Fruit fly (Drosophila melanogaster): Measurements from ENCODE around the gene CG12171.

CG12171 gene

DNA sequence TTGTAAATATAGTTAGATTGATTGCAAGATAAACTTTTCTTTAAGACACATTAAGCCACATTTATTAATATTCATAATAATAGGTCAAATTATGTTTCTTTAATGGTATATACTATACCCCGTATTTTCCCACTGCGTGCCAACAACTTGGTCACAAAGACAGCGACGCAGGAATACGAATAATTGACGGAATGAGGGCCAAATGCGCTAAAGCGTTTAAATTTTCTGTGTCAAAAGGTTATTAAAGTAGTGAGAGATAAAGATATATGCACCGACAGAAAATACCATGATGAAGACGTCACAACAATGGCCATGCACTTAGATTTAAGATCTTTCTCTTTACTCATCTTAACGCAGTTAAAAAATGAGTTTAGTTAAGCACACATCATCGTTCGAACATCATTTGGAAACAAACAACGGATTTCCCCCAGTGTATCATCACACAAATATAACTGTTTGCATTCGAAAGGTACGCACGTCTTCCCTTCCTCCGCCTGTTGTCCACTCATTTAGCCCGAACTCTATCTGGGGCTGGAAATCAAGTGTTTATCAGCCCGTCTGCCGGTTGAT is 13.0 kb upstream of the CG12171 start:
- TF ChIP-seq Vsx2 (GFP tag; optimal IDR thresholded peaks at IDR 0.05; ENCODE audit: partially characterized antibody) (no peak), fru (GFP tag; optimal IDR thresholded peaks at IDR 0.05) (peak; percentile 67), jim (GFP tag; optimal IDR thresholded peaks at IDR 0.05) (no peak), h (GFP tag; optimal IDR thresholded peaks at IDR 0.05) (peak; percentile 71), brk (GFP tag; optimal IDR thresholded peaks at IDR 0.05) (no peak), foxo (GFP tag; optimal IDR thresholded peaks at IDR 0.05) (peak in 1 of 2 experiments; percentile 68), Hr78 (GFP tag; optimal IDR thresholded peaks at IDR 0.05) (no peak), Hr83 (GFP tag; optimal IDR thresholded peaks at IDR 0.05; ENCODE audit: poor library complexity, severe bottlenecking) (peak; percentile 60), usp (GFP tag; optimal IDR thresholded peaks at IDR 0.05) (no peak), Hnf4 (GFP tag; optimal IDR thresholded peaks at IDR 0.05) (peak; percentile 22), sv (GFP tag; optimal IDR thresholded peaks at IDR 0.05) (peak; percentile 60), lola (GFP tag; optimal IDR thresholded peaks at IDR 0.05) (no peak), rgr (GFP tag; optimal IDR thresholded peaks at IDR 0.05) (peak; percentile 72), dmrt93B (GFP tag; optimal IDR thresholded peaks at IDR 0.05) (peak; percentile 41), Dif (GFP tag; optimal IDR thresholded peaks at IDR 0.05; ENCODE audit: partially characterized antibody) (no peak), ey (GFP tag; optimal IDR thresholded peaks at IDR 0.05) (peak; percentile 67), Sp1 (GFP tag; optimal IDR thresholded peaks at IDR 0.05) (peak; percentile 50), woc (GFP tag; optimal IDR thresholded peaks at IDR 0.05) (peak; percentile 32), OdsH (GFP tag; optimal IDR thresholded peaks at IDR 0.05) (peak; percentile 59), psq (GFP tag; optimal IDR thresholded peaks at IDR 0.05) (peak; percentile 58), Mio (GFP tag; optimal IDR thresholded peaks at IDR 0.05) (peak; percentile 3), br (GFP tag; optimal IDR thresholded peaks at IDR 0.05) (peak; percentile 8), HLH106 (tag; optimal IDR thresholded peaks at IDR 0.05) (peak; percentile 38), Abd-B (GFP tag; optimal IDR thresholded peaks at IDR 0.05) (no peak)

- TF ChIP-seq Mio (GFP tag; optimal IDR thresholded peaks at IDR 0.05): no peak
- no peak for TF ChIP-seq Rel (GFP tag; optimal IDR thresholded peaks at IDR 0.05)
- TF ChIP-seq Rel (tag; optimal IDR thresholded peaks at IDR 0.05): peak; percentile 15
Measured at dm6 chr3R:5621714-5622405, 11.6 kb upstream of the CG12171 start.

DNA sequence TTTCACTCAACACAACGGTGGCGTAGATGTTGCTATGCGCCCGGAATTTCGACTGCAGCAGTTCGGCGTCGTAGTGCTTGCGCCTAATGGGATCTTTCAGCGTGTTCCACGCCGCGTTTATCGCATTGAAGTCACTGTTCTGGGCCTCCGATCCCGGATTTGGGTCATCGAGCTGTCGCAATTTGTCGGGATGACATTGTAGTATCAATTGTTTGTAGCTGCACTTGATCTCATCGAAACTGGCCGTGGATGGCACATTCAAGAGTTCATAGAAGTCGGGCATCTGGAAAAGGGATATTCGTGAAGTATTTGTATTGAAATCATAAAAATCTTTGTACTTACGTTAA is 11.0 kb upstream of the CG12171 start:
- TF ChIP-seq Vsx2 (GFP tag; optimal IDR thresholded peaks at IDR 0.05; ENCODE audit: partially characterized antibody): no peak
- TF ChIP-seq dsf (GFP tag; optimal IDR thresholded peaks at IDR 0.05; ENCODE audit: borderline replicate concordance): no peak
- no peak for TF ChIP-seq Myc (optimal IDR thresholded peaks at IDR 0.05)
- TF ChIP-seq Mio (GFP tag; optimal IDR thresholded peaks at IDR 0.05): no peak
- TF ChIP-seq usp (GFP tag; optimal IDR thresholded peaks at IDR 0.05): no peak

dm6 chr3R:5622985-5623630 is 10.3 kb upstream of the CG12171 start:
- TF ChIP-seq pan (optimal IDR thresholded peaks at IDR 0.05) (no peak), CG9705 (GFP tag; optimal IDR thresholded peaks at IDR 0.05) (peak; percentile 66), jim (GFP tag; optimal IDR thresholded peaks at IDR 0.05) (peak; percentile 75), CrebA (GFP tag; optimal IDR thresholded peaks at IDR 0.05; ENCODE audit: borderline replicate concordance) (no peak), Dfd (GFP tag; optimal IDR thresholded peaks at IDR 0.05) (no peak), N (GFP tag; optimal IDR thresholded peaks at IDR 0.05) (no peak), Sp1 (GFP tag; optimal IDR thresholded peaks at IDR 0.05) (peak; percentile 70), Myc (optimal IDR thresholded peaks at IDR 0.05) (no peak), woc (GFP tag; optimal IDR thresholded peaks at IDR 0.05) (peak; percentile 36), sage (GFP tag; optimal IDR thresholded peaks at IDR 0.05) (peak; percentile 42), Hr78 (GFP tag; optimal IDR thresholded peaks at IDR 0.05) (no peak), Rel (GFP tag; optimal IDR thresholded peaks at IDR 0.05) (no peak), Rel (tag; optimal IDR thresholded peaks at IDR 0.05) (peak; percentile 25), dl (GFP tag; optimal IDR thresholded peaks at IDR 0.05; ENCODE audit: insufficient read depth in 1 of 2, partially characterized antibody in 2 of 2) (no peak), rgr (GFP tag; optimal IDR thresholded peaks at IDR 0.05) (peak; percentile 84), foxo (GFP tag; optimal IDR thresholded peaks at IDR 0.05) (peak; percentile 21 to 68), h (GFP tag; optimal IDR thresholded peaks at IDR 0.05) (peak; percentile 80), Jra (GFP tag; optimal IDR thresholded peaks at IDR 0.05) (peak; percentile 87), brk (GFP tag; optimal IDR thresholded peaks at IDR 0.05) (peak; percentile 82), Dif (GFP tag; optimal IDR thresholded peaks at IDR 0.05; ENCODE audit: partially characterized antibody) (no peak), dmrt93B (GFP tag; optimal IDR thresholded peaks at IDR 0.05) (peak; percentile 36), sv (GFP tag; optimal IDR thresholded peaks at IDR 0.05) (peak; percentile 14), Hnf4 (GFP tag; optimal IDR thresholded peaks at IDR 0.05) (peak; percentile 89), dsf (GFP tag; optimal IDR thresholded peaks at IDR 0.05; ENCODE audit: borderline replicate concordance) (peak; percentile 41), ey (GFP tag; optimal IDR thresholded peaks at IDR 0.05) (peak; percentile 33), Abd-B (GFP tag; optimal IDR thresholded peaks at IDR 0.05) (no peak), OdsH (GFP tag; optimal IDR thresholded peaks at IDR 0.05) (peak; percentile 79), Vsx2 (GFP tag; optimal IDR thresholded peaks at IDR 0.05; ENCODE audit: partially characterized antibody) (no peak), br (GFP tag; optimal IDR thresholded peaks at IDR 0.05) (peak; percentile 71), lola (GFP tag; optimal IDR thresholded peaks at IDR 0.05) (no peak), Hr83 (GFP tag; optimal IDR thresholded peaks at IDR 0.05; ENCODE audit: poor library complexity, severe bottlenecking) (peak; percentile 97), CG32264 (GFP tag; optimal IDR thresholded peaks at IDR 0.05) (peak; percentile 62), usp (GFP tag; optimal IDR thresholded peaks at IDR 0.05) (no peak), GATAd (GFP tag; optimal IDR thresholded peaks at IDR 0.05) (no peak)
